Worm (Caenorhabditis elegans): ENCODE results near the gene C23G10.11.
A peak's percentile ranks its signal among the peaks of the same experiment; 100 is the strongest.

- TF ChIP-seq lsy-2 (tag; optimal IDR thresholded peaks at IDR 0.05) (peak in 1 of 2 experiments; percentile 84), fos-1 (tag; optimal IDR thresholded peaks at IDR 0.05) (no peak), ces-1 (GFP tag; optimal IDR thresholded peaks at IDR 0.05) (no peak), nhr-76 (tag; optimal IDR thresholded peaks at IDR 0.05) (no peak), ceh-28 (tag; optimal IDR thresholded peaks at IDR 0.05) (no peak)
Measured at ce11 chrIII:6173020-6173597, 42.3 kb downstream of the C23G10.11 start, which contains the start of the genes abcf-3 and F42A10.5.
